Fruit fly (Drosophila melanogaster): ENCODE measurements around the gene sba.

sba gene

dm6 chr3R:23969449-23969848, 46.7 kb upstream of the sba start (continued):
- TF ChIP-seq schlank (tag; optimal IDR thresholded peaks at IDR 0.05): no peak
- no peak for TF ChIP-seq insv (GFP tag; optimal IDR thresholded peaks at IDR 0.05)
- peak; percentile 75 for TF ChIP-seq CG15269 (tag; optimal IDR thresholded peaks at IDR 0.05)
- no peak for TF ChIP-seq lbe (GFP tag; optimal IDR thresholded peaks at IDR 0.05)
- TF ChIP-seq Spps (tag; optimal IDR thresholded peaks at IDR 0.05): no peak
- TF ChIP-seq Myb (GFP tag; optimal IDR thresholded peaks at IDR 0.05): no peak
- TF ChIP-seq Dad (GFP tag; optimal IDR thresholded peaks at IDR 0.05): no peak
- no peak; the same call in 2 of the 3 replicates for TF ChIP-seq Mrtf (GFP tag; IDR thresholded peaks at IDR 0.05)
- TF ChIP-seq ab (GFP tag; optimal IDR thresholded peaks at IDR 0.05): no peak
- peak; percentile 77 for TF ChIP-seq gem (tag; optimal IDR thresholded peaks at IDR 0.05)
- TF ChIP-seq CG9727 (GFP tag; optimal IDR thresholded peaks at IDR 0.05): peak; percentile 7
- no peak for TF ChIP-seq so (GFP tag; IDR thresholded peaks at IDR 0.05)
- TF ChIP-seq CG7963 (GFP tag; IDR thresholded peaks at IDR 0.05; ENCODE audit: partially characterized antibody): no peak
- peak; percentile 79 for TF ChIP-seq CG10543 (GFP tag; optimal IDR thresholded peaks at IDR 0.05)
- peak; percentile 75 for TF ChIP-seq CG11504 (tag; optimal IDR thresholded peaks at IDR 0.05)
- peak; percentile 72 for TF ChIP-seq CG14441 (GFP tag; IDR thresholded peaks at IDR 0.05)
- peak; percentile 21 for TF ChIP-seq run (tag; optimal IDR thresholded peaks at IDR 0.05)
- peak; percentile 25 for TF ChIP-seq CG15601 (tag; optimal IDR thresholded peaks at IDR 0.05)
- TF ChIP-seq CG18262 (tag; optimal IDR thresholded peaks at IDR 0.05): peak; percentile 49
- TF ChIP-seq B-H1 (GFP tag; IDR thresholded peaks at IDR 0.05): peak; percentile 33; the same call in 2 of the 3 replicates
- no peak for TF ChIP-seq bab2 (GFP tag; optimal IDR thresholded peaks at IDR 0.05)
- TF ChIP-seq hth (optimal IDR thresholded peaks at IDR 0.05): no peak
- TF ChIP-seq Sry-δ (GFP tag; optimal IDR thresholded peaks at IDR 0.05): no peak
- no peak for TF ChIP-seq zfh2 (GFP tag; optimal IDR thresholded peaks at IDR 0.05)
- TF ChIP-seq Sin3A (optimal IDR thresholded peaks at IDR 0.05): no peak
- no peak for TF ChIP-seq corto (GFP tag; optimal IDR thresholded peaks at IDR 0.05)
- peak; percentile 15 for TF ChIP-seq Xbp1 (GFP tag; optimal IDR thresholded peaks at IDR 0.05)
- TF ChIP-seq CG7271 (tag; optimal IDR thresholded peaks at IDR 0.05): no peak
- TF ChIP-seq CG34422 (GFP tag; IDR thresholded peaks at IDR 0.05): no peak; the same call in 1 of the 3 replicates
- TF ChIP-seq Dll (GFP tag; IDR thresholded peaks at IDR 0.05; ENCODE audit: partially characterized antibody): no peak
- no peak for TF ChIP-seq CG11723 (GFP tag; optimal IDR thresholded peaks at IDR 0.05)
- no peak for TF ChIP-seq CG2199 (GFP tag; IDR thresholded peaks at IDR 0.05)
- TF ChIP-seq exex (tag; optimal IDR thresholded peaks at IDR 0.05): no peak
- no peak for TF ChIP-seq CG15073 (GFP tag; optimal IDR thresholded peaks at IDR 0.05)
- no peak for TF ChIP-seq mam (GFP tag; optimal IDR thresholded peaks at IDR 0.05)
- TF ChIP-seq Camta (GFP tag; optimal IDR thresholded peaks at IDR 0.05): no peak
- TF ChIP-seq D19B (GFP tag; optimal IDR thresholded peaks at IDR 0.05): no peak
- TF ChIP-seq eyg (GFP tag; optimal IDR thresholded peaks at IDR 0.05): no peak
- TF ChIP-seq lilli (GFP tag; optimal IDR thresholded peaks at IDR 0.05): no peak
- no peak for TF ChIP-seq CG6175 (GFP tag; IDR thresholded peaks at IDR 0.05)
- TF ChIP-seq oc (tag; optimal IDR thresholded peaks at IDR 0.05): no peak
- peak; percentile 26 for TF ChIP-seq ind (GFP tag; optimal IDR thresholded peaks at IDR 0.05)
- peak; percentile 14 for TF ChIP-seq CG15514 (GFP tag; optimal IDR thresholded peaks at IDR 0.05)
- no peak for TF ChIP-seq zen (tag; optimal IDR thresholded peaks at IDR 0.05)
- TF ChIP-seq CG2889 (GFP tag; IDR thresholded peaks at IDR 0.05): 0 out of 3 replicates have a peak, but pooled peaks have one; percentile 51
- peak; percentile 20 for TF ChIP-seq CG12299 (tag; optimal IDR thresholded peaks at IDR 0.05)
- TF ChIP-seq stc (GFP tag; IDR thresholded peaks at IDR 0.05): peak; percentile 51
- no peak for TF ChIP-seq CG16779 (GFP tag; IDR thresholded peaks at IDR 0.05)
- no peak for TF ChIP-seq Ets65A (GFP tag)
- TF ChIP-seq CG33213 (GFP tag; optimal IDR thresholded peaks at IDR 0.05): no peak
- TF ChIP-seq ase (GFP tag; IDR thresholded peaks at IDR 0.05): peak; percentile 58; the same call in 1 of the 3 replicates
- 0 out of 3 replicates have a peak, but pooled peaks have one; percentile 32 for TF ChIP-seq C15 (GFP tag; IDR thresholded peaks at IDR 0.05)
- no peak for TF ChIP-seq CG12155 (GFP tag; optimal IDR thresholded peaks at IDR 0.05)

All from whole organism, embryonic.